Fruit fly (Drosophila melanogaster): ENCODE measurements around the gene m.

m gene

DNA sequence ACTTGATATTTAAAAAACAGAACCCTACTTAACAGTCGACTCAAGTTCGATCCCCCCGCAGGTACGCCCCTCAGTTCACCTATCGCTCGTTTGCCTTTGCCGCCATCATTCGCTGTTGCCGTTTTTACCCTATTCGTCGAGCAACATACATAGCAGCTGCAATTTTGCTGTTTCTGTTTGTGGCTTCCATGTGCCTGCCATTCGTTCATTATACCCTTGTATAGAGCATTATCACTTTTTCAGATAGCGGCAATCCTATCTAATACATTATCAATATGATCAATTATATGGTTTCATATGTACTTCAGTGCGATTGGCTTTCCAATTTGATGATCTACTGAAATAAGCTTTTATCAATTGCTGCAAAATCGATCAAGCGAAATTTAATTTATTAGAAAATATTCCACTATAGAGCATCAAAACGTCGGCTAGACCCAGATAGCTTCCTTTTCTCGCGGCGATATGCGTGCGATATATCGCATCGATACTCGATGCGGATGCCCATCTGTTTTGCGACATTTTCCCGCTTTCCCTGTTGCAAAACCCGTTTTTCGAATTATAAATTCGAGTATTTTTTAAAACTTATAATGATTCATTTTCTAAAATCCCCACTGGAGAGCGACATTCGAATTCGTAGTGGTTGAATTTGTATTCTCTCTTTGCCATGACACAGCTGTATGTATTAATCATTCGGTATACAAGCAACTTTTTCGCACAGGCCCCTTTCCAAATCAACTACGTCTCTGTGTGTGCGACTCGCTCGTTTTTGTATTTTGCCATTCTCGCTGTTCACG lies 37.9 kb upstream of the m start:
- no peak for TF ChIP-seq Dif (GFP tag; optimal IDR thresholded peaks at IDR 0.05; ENCODE audit: partially characterized antibody)
- no peak for TF ChIP-seq pan (optimal IDR thresholded peaks at IDR 0.05)
- peak; percentile 76 for TF ChIP-seq Hnf4 (GFP tag; optimal IDR thresholded peaks at IDR 0.05)
- peak; percentile 77 for TF ChIP-seq sv (GFP tag; optimal IDR thresholded peaks at IDR 0.05)
- peak; percentile 88 for TF ChIP-seq rgr (GFP tag; optimal IDR thresholded peaks at IDR 0.05)
- TF ChIP-seq Hr78 (GFP tag; optimal IDR thresholded peaks at IDR 0.05): no peak
- peak; percentile 66 for TF ChIP-seq CG9705 (GFP tag; optimal IDR thresholded peaks at IDR 0.05)
- TF ChIP-seq Hr83 (GFP tag; optimal IDR thresholded peaks at IDR 0.05; ENCODE audit: poor library complexity, severe bottlenecking): peak; percentile 83
- TF ChIP-seq dmrt93B (GFP tag; optimal IDR thresholded peaks at IDR 0.05): peak; percentile 84
- TF ChIP-seq woc (GFP tag; optimal IDR thresholded peaks at IDR 0.05): peak; percentile 97
- TF ChIP-seq psq (GFP tag; optimal IDR thresholded peaks at IDR 0.05): peak; percentile 98
- TF ChIP-seq dl (GFP tag; optimal IDR thresholded peaks at IDR 0.05; ENCODE audit: insufficient read depth in 1 of 2, partially characterized antibody in 2 of 2): no peak
- peak; percentile 54 for TF ChIP-seq dsf (GFP tag; optimal IDR thresholded peaks at IDR 0.05; ENCODE audit: borderline replicate concordance)
- TF ChIP-seq brk (GFP tag; optimal IDR thresholded peaks at IDR 0.05): peak; percentile 29
- TF ChIP-seq sage (GFP tag; optimal IDR thresholded peaks at IDR 0.05): peak; percentile 87
- TF ChIP-seq usp (GFP tag; optimal IDR thresholded peaks at IDR 0.05): no peak
- peak; percentile 91 for TF ChIP-seq HLH106 (tag; optimal IDR thresholded peaks at IDR 0.05)
- TF ChIP-seq Sp1 (GFP tag; optimal IDR thresholded peaks at IDR 0.05): peak; percentile 88
- peak; percentile 84 for TF ChIP-seq Rel (GFP tag; optimal IDR thresholded peaks at IDR 0.05)
- TF ChIP-seq Rel (tag; optimal IDR thresholded peaks at IDR 0.05): peak; percentile 52
- peak; percentile 80 for TF ChIP-seq OdsH (GFP tag; optimal IDR thresholded peaks at IDR 0.05)
- TF ChIP-seq Mio (GFP tag; optimal IDR thresholded peaks at IDR 0.05): no peak
- TF ChIP-seq jim (GFP tag; optimal IDR thresholded peaks at IDR 0.05): no peak
- TF ChIP-seq GATAd (GFP tag; optimal IDR thresholded peaks at IDR 0.05): no peak
- no peak for TF ChIP-seq CrebA (GFP tag; optimal IDR thresholded peaks at IDR 0.05; ENCODE audit: borderline replicate concordance)
- no peak for TF ChIP-seq lola (GFP tag; optimal IDR thresholded peaks at IDR 0.05)
- peak; percentile 82 for TF ChIP-seq fru (GFP tag; optimal IDR thresholded peaks at IDR 0.05)
- TF ChIP-seq Myc (optimal IDR thresholded peaks at IDR 0.05): no peak
- no peak for TF ChIP-seq Dfd (GFP tag; optimal IDR thresholded peaks at IDR 0.05)
- TF ChIP-seq CG32264 (GFP tag; optimal IDR thresholded peaks at IDR 0.05): peak; percentile 78
- peak; percentile 90 for TF ChIP-seq h (GFP tag; optimal IDR thresholded peaks at IDR 0.05)
- peak; percentile 48 to 89 for TF ChIP-seq foxo (GFP tag; optimal IDR thresholded peaks at IDR 0.05)
- peak; percentile 89 for TF ChIP-seq br (GFP tag; optimal IDR thresholded peaks at IDR 0.05)
- TF ChIP-seq N (GFP tag; optimal IDR thresholded peaks at IDR 0.05): no peak
- TF ChIP-seq tai (GFP tag; optimal IDR thresholded peaks at IDR 0.05): peak; percentile 81
- peak; percentile 84 for TF ChIP-seq ey (GFP tag; optimal IDR thresholded peaks at IDR 0.05)
- TF ChIP-seq Abd-B (GFP tag; optimal IDR thresholded peaks at IDR 0.05): no peak
- no peak for TF ChIP-seq Vsx2 (GFP tag; optimal IDR thresholded peaks at IDR 0.05; ENCODE audit: partially characterized antibody)
- TF ChIP-seq Jra (GFP tag; optimal IDR thresholded peaks at IDR 0.05): no peak

DNA sequence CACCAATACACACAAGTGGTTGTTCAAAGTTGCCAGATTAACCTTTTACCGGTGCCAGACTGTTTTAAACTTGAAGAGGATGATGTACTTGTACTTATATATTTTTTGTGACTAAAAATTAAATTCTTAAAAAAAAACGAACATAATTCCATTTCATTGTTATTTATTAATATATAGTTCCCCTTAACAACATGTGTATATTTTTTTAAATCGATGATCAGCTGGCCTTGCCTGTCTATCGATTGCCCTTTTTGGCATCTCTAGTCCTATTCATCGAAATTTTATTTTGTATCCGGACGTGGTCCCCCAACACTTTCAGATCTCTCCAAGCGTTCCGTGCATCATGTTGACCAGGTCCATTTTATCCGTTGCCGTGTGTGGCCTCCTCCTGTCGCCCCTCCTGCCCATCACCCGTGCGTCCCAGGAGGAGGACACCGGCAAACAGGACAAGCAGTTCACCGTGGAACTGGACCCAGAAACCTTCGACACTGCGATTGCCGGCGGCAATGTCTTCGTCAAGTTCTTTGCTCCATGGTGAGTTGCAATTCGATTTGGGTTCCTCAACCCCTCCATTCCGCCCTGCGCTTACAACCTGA lies 37.2 kb upstream of the m start, which contains the start of gene prtp:
Gene prtp, plus strand, starts transcription at position 26 of the 596 bp plus-strand sequence.
- TF ChIP-seq N (GFP tag; optimal IDR thresholded peaks at IDR 0.05) (no peak), tai (GFP tag; optimal IDR thresholded peaks at IDR 0.05) (no peak), h (GFP tag; optimal IDR thresholded peaks at IDR 0.05) (peak; percentile 50), usp (GFP tag; optimal IDR thresholded peaks at IDR 0.05) (no peak), rgr (GFP tag; optimal IDR thresholded peaks at IDR 0.05) (peak; percentile 49), CG32264 (GFP tag; optimal IDR thresholded peaks at IDR 0.05) (no peak), sv (GFP tag; optimal IDR thresholded peaks at IDR 0.05) (no peak), dsf (GFP tag; optimal IDR thresholded peaks at IDR 0.05; ENCODE audit: borderline replicate concordance) (no peak), pan (optimal IDR thresholded peaks at IDR 0.05) (no peak), GATAd (GFP tag; optimal IDR thresholded peaks at IDR 0.05) (no peak), Dif (GFP tag; optimal IDR thresholded peaks at IDR 0.05; ENCODE audit: partially characterized antibody) (peak; percentile 16), Rel (GFP tag; optimal IDR thresholded peaks at IDR 0.05) (no peak), Rel (tag; optimal IDR thresholded peaks at IDR 0.05) (no peak), psq (GFP tag; optimal IDR thresholded peaks at IDR 0.05) (no peak), brk (GFP tag; optimal IDR thresholded peaks at IDR 0.05) (peak; percentile 78), Hnf4 (GFP tag; optimal IDR thresholded peaks at IDR 0.05) (peak; percentile 44), sage (GFP tag; optimal IDR thresholded peaks at IDR 0.05) (peak; percentile 16), Hr78 (GFP tag; optimal IDR thresholded peaks at IDR 0.05) (no peak), fru (GFP tag; optimal IDR thresholded peaks at IDR 0.05) (peak; percentile 31), Myc (optimal IDR thresholded peaks at IDR 0.05) (peak; percentile 27), OdsH (GFP tag; optimal IDR thresholded peaks at IDR 0.05) (peak; percentile 27), foxo (GFP tag; optimal IDR thresholded peaks at IDR 0.05) (no peak), lola (GFP tag; optimal IDR thresholded peaks at IDR 0.05) (no peak)

Data from whole organism, wandering third instar larva.